Worm (Caenorhabditis elegans): Measurements from ENCODE around the gene R12C12.7.

ce11 chrII:6101475-6101874 is 45.7 kb upstream of the R12C12.7 start:
- TF ChIP-seq dsc-1 (tag; optimal IDR thresholded peaks at IDR 0.05) (no peak), C04F5.9 (tag; optimal IDR thresholded peaks at IDR 0.05) (no peak), zip-4 (GFP tag; optimal IDR thresholded peaks at IDR 0.05) (no peak), ceh-82 (tag; optimal IDR thresholded peaks at IDR 0.05) (no peak), ztf-11 (tag; optimal IDR thresholded peaks at IDR 0.05) (no peak)
